Fruit fly (Drosophila melanogaster): ENCODE measurements around the gene Hexo1.
A peak's percentile ranks its signal among the peaks of the same experiment; 100 is the strongest.

Gene Hexo1

dm6 chr3L:4259102-4259558 lies 29.3 kb upstream of the Hexo1 start, which contains the start of the genes CG15011 and CG1309:
TSS of gene CG15011 (minus strand) at chr3L:4259152.
TSS of gene CG1309 (plus strand) at chr3L:4259430.
- TF ChIP-seq CG3032 (tag; optimal IDR thresholded peaks at IDR 0.05) (peak; percentile 85), vri (GFP tag; optimal IDR thresholded peaks at IDR 0.05) (no peak), achi (GFP tag; optimal IDR thresholded peaks at IDR 0.05) (peak; percentile 82), dsx (GFP tag; optimal IDR thresholded peaks at IDR 0.05; ENCODE audit: poor library complexity, severe bottlenecking) (peak; percentile 86), CG8319 (GFP tag; optimal IDR thresholded peaks at IDR 0.05) (peak; percentile 67), Hr39 (GFP tag; optimal IDR thresholded peaks at IDR 0.05) (peak; percentile 89), Lpt (GFP tag; optimal IDR thresholded peaks at IDR 0.05) (peak; percentile 65), ss (GFP tag; optimal IDR thresholded peaks at IDR 0.05) (peak; percentile 49 to 75), Met (GFP tag; optimal IDR thresholded peaks at IDR 0.05) (peak; percentile 83), Ets21C (GFP tag; optimal IDR thresholded peaks at IDR 0.05) (peak; percentile 83), esn (GFP tag; optimal IDR thresholded peaks at IDR 0.05) (peak; percentile 89), CG3919 (GFP tag; optimal IDR thresholded peaks at IDR 0.05) (peak; percentile 83), lz (GFP tag; optimal IDR thresholded peaks at IDR 0.05) (peak; percentile 85), CG6163 (GFP tag; IDR thresholded peaks at IDR 0.05) (peak; percentile 34; the same call in 1 of the 3 replicates), CG16779 (tag; optimal IDR thresholded peaks at IDR 0.05) (no peak), CG10669 (GFP tag; optimal IDR thresholded peaks at IDR 0.05) (peak; percentile 66), CG6792 (GFP tag; optimal IDR thresholded peaks at IDR 0.05) (peak; percentile 72), CG9139 (GFP tag; optimal IDR thresholded peaks at IDR 0.05) (no peak), Blimp-1 (GFP tag; optimal IDR thresholded peaks at IDR 0.05) (peak; percentile 32), Hr4 (GFP tag; optimal IDR thresholded peaks at IDR 0.05) (peak; percentile 84), CG6276 (GFP tag; optimal IDR thresholded peaks at IDR 0.05) (no peak), OdsH (GFP tag; optimal IDR thresholded peaks at IDR 0.05) (peak; percentile 83), svp (GFP tag) (peak; percentile 99), fd85E (GFP tag; optimal IDR thresholded peaks at IDR 0.05) (no peak), CG1621 (tag; optimal IDR thresholded peaks at IDR 0.05) (peak; percentile 51), CG11762 (GFP tag; optimal IDR thresholded peaks at IDR 0.05; ENCODE audit: insufficient read depth) (peak; percentile 55), Ets96B (tag; optimal IDR thresholded peaks at IDR 0.05) (peak; percentile 79), Hr38 (GFP tag; optimal IDR thresholded peaks at IDR 0.05) (peak; percentile 24), Eip75B (GFP tag; optimal IDR thresholded peaks at IDR 0.05) (peak; percentile 86), eg (GFP tag; IDR thresholded peaks at IDR 0.05) (peak; percentile 63; the same call in 2 of the 3 replicates), salr (GFP tag; optimal IDR thresholded peaks at IDR 0.05) (peak; percentile 41 to 47), net (GFP tag; optimal IDR thresholded peaks at IDR 0.05) (peak; percentile 60), Eip93F (GFP tag; optimal IDR thresholded peaks at IDR 0.05) (peak; percentile 7), CG7368 (GFP tag; optimal IDR thresholded peaks at IDR 0.05) (peak; percentile 26), CG32006 (GFP tag; optimal IDR thresholded peaks at IDR 0.05) (peak; percentile 75), Eip78C (GFP tag) (peak; percentile 93), CG8632 (GFP tag; optimal IDR thresholded peaks at IDR 0.05) (peak; percentile 69), pdm3 (GFP tag; optimal IDR thresholded peaks at IDR 0.05) (peak; percentile 83), CG6808 (GFP tag; optimal IDR thresholded peaks at IDR 0.05) (peak; percentile 66), Smox (GFP tag; optimal IDR thresholded peaks at IDR 0.05) (no peak), topi (GFP tag; optimal IDR thresholded peaks at IDR 0.05) (peak; percentile 82), fkh (GFP tag; optimal IDR thresholded peaks at IDR 0.05) (peak; percentile 69), Sox15 (GFP tag; optimal IDR thresholded peaks at IDR 0.05) (peak; percentile 70), CG31627 (GFP tag; optimal IDR thresholded peaks at IDR 0.05) (peak; percentile 89), CG11902 (GFP tag; optimal IDR thresholded peaks at IDR 0.05) (peak; percentile 68), CG34406 (GFP tag; optimal IDR thresholded peaks at IDR 0.05) (peak; percentile 76), acj6 (GFP tag; optimal IDR thresholded peaks at IDR 0.05) (peak; percentile 82), Sox14 (GFP tag; optimal IDR thresholded peaks at IDR 0.05) (peak; percentile 86), CG4318 (GFP tag; optimal IDR thresholded peaks at IDR 0.05) (no peak), CG6854 (GFP tag; optimal IDR thresholded peaks at IDR 0.05) (peak; percentile 1), spab (GFP tag; optimal IDR thresholded peaks at IDR 0.05) (no peak), Sox102F (GFP tag; optimal IDR thresholded peaks at IDR 0.05) (no peak)

All from whole organism, prepupa.